Fruit fly (Drosophila melanogaster) whole organism, embryonic: ENCODE results near the gene CG17803.

ENCODE experiments used
- BEAF-32 ChIP-seq: fragments of 200-800 bp; sonication (Bioruptor generic); optimal IDR thresholded peaks from 3 replicates; lab custom pipeline; 2017; ENCODE audit warnings: missing biosample characterization, missing genetic modification characterization, mild to moderate bottlenecking, moderate library complexity, missing genetic modification reagents
- BtbVII ChIP-seq: fragments of 200-800 bp; sonication (Bioruptor generic); optimal IDR thresholded peaks from 3 replicates; lab custom pipeline; 2017; ENCODE audit warnings: missing biosample characterization, mild to moderate bottlenecking, missing genetic modification characterization
- C15 ChIP-seq: fragments of 200-800 bp; sonication (Bioruptor generic); IDR thresholded peaks from 3 replicates; pipeline ENCODE4 v1.3.6; 2022; ENCODE audit warnings: missing biosample characterization, missing genetic modification characterization
- CG10209 ChIP-seq: fragments of 200-800 bp; sonication (Bioruptor generic); optimal IDR thresholded peaks from 3 replicates; lab custom pipeline; 2017; ENCODE audit warnings: missing biosample characterization, mild to moderate bottlenecking, missing genetic modification characterization, missing genetic modification reagents
- CG11093 ChIP-seq: fragments of 200-800 bp; sonication (Bioruptor generic); IDR thresholded peaks from 3 replicates; pipeline ENCODE4 v1.3.6; 2022; ENCODE audit warnings: missing biosample characterization, missing genetic modification characterization
- CG11695 ChIP-seq: fragments of 200-800 bp; sonication (Bioruptor generic); IDR thresholded peaks from 3 replicates; pipeline ENCODE4 v1.3.6; 2022; ENCODE audit warnings: missing biosample characterization, missing genetic modification characterization
- CG12219 ChIP-seq: fragments of 200-800 bp; sonication (Bioruptor generic); optimal IDR thresholded peaks from 3 replicates; lab custom pipeline; 2018; ENCODE audit warnings: missing biosample characterization, mild to moderate bottlenecking, missing genetic modification characterization
- CG12769 ChIP-seq: fragments of 200-800 bp; sonication (Bioruptor generic); optimal IDR thresholded peaks from 2 replicates; lab custom pipeline; 2019; ENCODE audit warnings: missing biosample characterization, mild to moderate bottlenecking, missing genetic modification characterization, moderate library complexity
- CG14014 ChIP-seq: fragments of 200-800 bp; sonication (Bioruptor generic); IDR thresholded peaks from 2 replicates; pipeline ENCODE4 v1.3.6; 2022; ENCODE audit warnings: missing biosample characterization, missing genetic modification characterization
- CG14441 ChIP-seq: fragments of 200-800 bp; sonication (Bioruptor generic); IDR thresholded peaks from 2 replicates; pipeline ENCODE4 v1.3.6; 2022; ENCODE audit warnings: missing biosample characterization, missing genetic modification characterization
- CG1832 ChIP-seq: fragments of 200-800 bp; sonication (Bioruptor generic); optimal IDR thresholded peaks from 2 replicates; lab custom pipeline; 2017; ENCODE audit warnings: missing biosample characterization, mild to moderate bottlenecking, missing genetic modification characterization, inconsistent platforms
- CG2120 ChIP-seq: fragments of 200-800 bp; sonication (Bioruptor generic); optimal IDR thresholded peaks from 3 replicates; lab custom pipeline; 2016; ENCODE audit warnings: missing biosample characterization, missing genetic modification characterization
- CG2678 ChIP-seq: fragments of 200-800 bp; sonication (Bioruptor generic); optimal IDR thresholded peaks from 3 replicates; lab custom pipeline; 2019; ENCODE audit warnings: missing biosample characterization, mild to moderate bottlenecking, missing genetic modification characterization, moderate library complexity
- CG2875 ChIP-seq: fragments of 200-800 bp; sonication (Bioruptor generic); optimal IDR thresholded peaks from 2 replicates; lab custom pipeline; 2017; ENCODE audit warnings: missing biosample characterization, mild to moderate bottlenecking, missing genetic modification characterization, missing genetic modification reagents
- CG31441 ChIP-seq: fragments of 200-800 bp; sonication (Bioruptor generic); IDR thresholded peaks from 2 replicates; pipeline ENCODE4 v1.3.6; 2022; ENCODE audit warnings: missing biosample characterization, missing genetic modification characterization
- CG3726 ChIP-seq: fragments of 200-800 bp; sonication (Bioruptor generic); IDR thresholded peaks from 3 replicates; pipeline ENCODE4, ENCODE4 v1.3.6; 2022; ENCODE audit warnings: missing biosample characterization, missing genetic modification characterization
- CG4820 ChIP-seq: fragments of 200-800 bp; sonication (Bioruptor generic); optimal IDR thresholded peaks from 3 replicates; lab custom pipeline; 2016; ENCODE audit warnings: missing biosample characterization, missing genetic modification characterization
- CG6175 ChIP-seq: fragments of 200-800 bp; sonication (Bioruptor generic); IDR thresholded peaks from 3 replicates; pipeline ENCODE4 v1.3.6; 2022; ENCODE audit warnings: missing biosample characterization, missing genetic modification characterization
- CG6689 ChIP-seq: fragments of 200-800 bp; sonication (Bioruptor generic); IDR thresholded peaks from 2 replicates; pipeline ENCODE4 v1.3.6; 2022; ENCODE audit warnings: missing biosample characterization, missing genetic modification characterization
- CG8388 ChIP-seq: fragments of 200-800 bp; sonication (Bioruptor generic); optimal IDR thresholded peaks from 2 replicates; lab custom pipeline; 2019; ENCODE audit warnings: missing biosample characterization, mild to moderate bottlenecking, missing genetic modification characterization, moderate library complexity
- D19B ChIP-seq: fragments of 200-800 bp; sonication (Bioruptor generic); optimal IDR thresholded peaks from 2 replicates; lab custom pipeline; 2017; ENCODE audit warnings: missing biosample characterization, mild to moderate bottlenecking, missing genetic modification characterization
- Mes4 ChIP-seq: fragments of 200-800 bp; sonication (Bioruptor generic); optimal IDR thresholded peaks from 2 replicates; lab custom pipeline; 2016; ENCODE audit warnings: missing biosample characterization, missing genetic modification characterization
- NFAT ChIP-seq: fragments of 200-800 bp; sonication (Bioruptor generic); IDR thresholded peaks from 2 replicates; pipeline ENCODE4 v1.3.6; 2022; ENCODE audit warnings: missing biosample characterization, missing genetic modification characterization
- NK7.1 ChIP-seq: fragments of 200-800 bp; sonication (Bioruptor generic); optimal IDR thresholded peaks from 3 replicates; lab custom pipeline; 2016; ENCODE audit warnings: missing biosample characterization, missing genetic modification characterization
- Nf-YB ChIP-seq: fragments of 200-800 bp; sonication (Bioruptor generic); optimal IDR thresholded peaks from 3 replicates; lab custom pipeline; 2019; ENCODE audit warnings: missing biosample characterization, mild to moderate bottlenecking, missing genetic modification characterization, moderate library complexity
- Optix ChIP-seq: fragments of 200-800 bp; sonication (Bioruptor generic); IDR thresholded peaks from 3 replicates; pipeline ENCODE4 v1.3.6; 2022; ENCODE audit warnings: missing biosample characterization, missing genetic modification characterization
- Pdp1 ChIP-seq, 2 experiments: fragments of 200-800 bp; sonication (Bioruptor generic); optimal IDR thresholded peaks; 3 replicates each; lab custom pipeline; 2016; ENCODE audit warnings: missing biosample characterization in 2 of 2, missing genetic modification characterization in 2 of 2, mild to moderate bottlenecking in 1 of 2, moderate library complexity in 1 of 2
- Rfx ChIP-seq: fragments of 200-800 bp; sonication (Bioruptor generic); IDR thresholded peaks from 2 replicates; pipeline ENCODE4 v1.3.6; 2022; ENCODE audit warnings: missing biosample characterization, missing genetic modification characterization
- Rx ChIP-seq: fragments of 200-800 bp; sonication (Bioruptor generic); IDR thresholded peaks from 2 replicates; pipeline ENCODE4 v1.3.6; 2022; ENCODE audit warnings: missing biosample characterization, missing genetic modification characterization
- Sry-β ChIP-seq: fragments of 200-800 bp; sonication (Bioruptor generic); optimal IDR thresholded peaks from 2 replicates; lab custom pipeline; 2018; ENCODE audit warnings: missing biosample characterization, mild to moderate bottlenecking, missing genetic modification characterization, moderate library complexity
- Vsx1 ChIP-seq: fragments of 200-800 bp; sonication (Bioruptor generic); optimal IDR thresholded peaks from 2 replicates; lab custom pipeline; 2017; ENCODE audit warnings: missing biosample characterization, mild to moderate bottlenecking, missing genetic modification characterization, missing genetic modification reagents
- ase ChIP-seq: fragments of 200-800 bp; sonication (Bioruptor generic); IDR thresholded peaks from 3 replicates; pipeline ENCODE4 v1.3.6; 2022; ENCODE audit warnings: missing biosample characterization, missing genetic modification characterization
- az2 ChIP-seq: fragments of 200-800 bp; sonication (Bioruptor generic); optimal IDR thresholded peaks from 3 replicates; lab custom pipeline; 2016; ENCODE audit warnings: missing biosample characterization, missing genetic modification characterization
- bigmax ChIP-seq: fragments of 200-800 bp; sonication (Bioruptor generic); optimal IDR thresholded peaks from 2 replicates; lab custom pipeline; 2018; ENCODE audit warnings: missing biosample characterization, mild to moderate bottlenecking, missing genetic modification characterization
- caup ChIP-seq: fragments of 200-800 bp; sonication (Bioruptor generic); optimal IDR thresholded peaks from 3 replicates; lab custom pipeline; 2017; ENCODE audit warnings: missing biosample characterization, mild to moderate bottlenecking, missing genetic modification characterization, moderate library complexity; ENCODE audit not compliant: severe bottlenecking
- chif ChIP-seq, 2 experiments: fragments of 200-800 bp; sonication (Bioruptor generic); optimal IDR thresholded peaks; 3 replicates each; lab custom pipeline; 2016; ENCODE audit warnings: missing biosample characterization in 2 of 2, missing genetic modification characterization in 2 of 2
- crp ChIP-seq, 2 experiments: fragments of 200-800 bp; sonication (Bioruptor generic); optimal IDR thresholded peaks; 2 replicates in 1 of 2; 3 replicates in 1 of 2; lab custom pipeline; 2017; ENCODE audit warnings: missing biosample characterization in 2 of 2, missing genetic modification characterization in 2 of 2, mild to moderate bottlenecking in 1 of 2, moderate library complexity in 1 of 2
- disco-r ChIP-seq: fragments of 200-800 bp; sonication (Bioruptor generic); optimal IDR thresholded peaks from 2 replicates; lab custom pipeline; 2016; ENCODE audit warnings: missing biosample characterization, missing genetic modification characterization
- emc ChIP-seq: fragments of 200-800 bp; sonication (Bioruptor generic); optimal IDR thresholded peaks from 2 replicates; lab custom pipeline; 2016; ENCODE audit warnings: missing biosample characterization, missing genetic modification characterization
- gfzf ChIP-seq: fragments of 200-800 bp; sonication (Bioruptor generic); optimal IDR thresholded peaks from 2 replicates; lab custom pipeline; 2016; ENCODE audit warnings: missing biosample characterization, mild to moderate bottlenecking, missing genetic modification characterization, moderate library complexity
- lbe ChIP-seq: fragments of 200-800 bp; sonication (Bioruptor generic); optimal IDR thresholded peaks from 2 replicates; lab custom pipeline; 2016; ENCODE audit warnings: missing biosample characterization, mild to moderate bottlenecking, missing genetic modification characterization
- lilli ChIP-seq: fragments of 200-800 bp; sonication (Bioruptor generic); optimal IDR thresholded peaks from 3 replicates; lab custom pipeline; 2016; ENCODE audit warnings: missing biosample characterization, missing genetic modification characterization
- maf-S ChIP-seq: fragments of 200-800 bp; sonication (Bioruptor generic); optimal IDR thresholded peaks from 2 replicates; lab custom pipeline; 2016; ENCODE audit warnings: missing biosample characterization, missing genetic modification characterization
- mam ChIP-seq: fragments of 200-800 bp; sonication (Bioruptor generic); optimal IDR thresholded peaks from 3 replicates; lab custom pipeline; 2016; ENCODE audit warnings: missing biosample characterization, missing genetic modification characterization
- nmo ChIP-seq: fragments of 200-800 bp; sonication (Bioruptor generic); optimal IDR thresholded peaks from 2 replicates; lab custom pipeline; 2018; ENCODE audit warnings: missing biosample characterization, mild to moderate bottlenecking, missing genetic modification characterization, moderate library complexity
- oc ChIP-seq: fragments of 200-800 bp; sonication (Bioruptor generic); optimal IDR thresholded peaks from 2 replicates; lab custom pipeline; 2018; ENCODE audit warnings: missing biosample characterization, mild to moderate bottlenecking, missing genetic modification characterization, moderate library complexity
- pfk ChIP-seq: fragments of 200-800 bp; sonication (Bioruptor generic); optimal IDR thresholded peaks from 2 replicates; lab custom pipeline; 2018; ENCODE audit warnings: missing biosample characterization, mild to moderate bottlenecking, missing genetic modification characterization, moderate library complexity
- schlank ChIP-seq: fragments of 200-800 bp; sonication (Bioruptor generic); optimal IDR thresholded peaks from 2 replicates; lab custom pipeline; 2018; ENCODE audit warnings: missing biosample characterization, mild to moderate bottlenecking, missing genetic modification characterization
- so ChIP-seq: fragments of 200-800 bp; sonication (Bioruptor generic); IDR thresholded peaks from 3 replicates; pipeline ENCODE4 v1.3.6; 2022; ENCODE audit warnings: missing biosample characterization, missing genetic modification characterization
- unc-4 ChIP-seq: fragments of 200-800 bp; sonication (Bioruptor generic); IDR thresholded peaks from 2 replicates; pipeline ENCODE4 v1.3.6; 2022; ENCODE audit warnings: missing biosample characterization, missing genetic modification characterization; ENCODE audit not compliant: partially characterized antibody
- unpg ChIP-seq: fragments of 200-800 bp; sonication (Bioruptor generic); optimal IDR thresholded peaks from 3 replicates; lab custom pipeline; 2018; ENCODE audit warnings: missing biosample characterization, mild to moderate bottlenecking, missing genetic modification characterization, moderate library complexity

CG17803 gene

DNA sequence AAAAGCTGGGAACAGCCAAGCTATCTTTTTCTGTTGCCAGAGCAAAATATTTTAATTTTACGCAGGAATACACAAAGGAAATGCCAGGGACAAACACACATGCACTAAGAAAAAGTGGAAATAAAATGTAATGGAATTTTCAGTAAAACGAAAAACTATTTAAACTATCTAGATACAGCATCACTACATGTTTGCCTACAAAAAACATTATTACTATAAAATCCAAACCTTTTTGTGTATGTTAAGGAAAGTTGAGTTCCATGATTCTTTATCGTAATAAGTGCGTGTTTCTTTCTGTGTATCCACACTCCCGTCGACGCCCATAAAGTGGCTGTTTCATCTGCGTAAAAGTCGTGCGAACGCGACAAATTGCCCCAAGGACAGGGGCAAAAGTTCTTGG, 47.9 kb upstream of the CG17803 start (continued):
- TF ChIP-seq schlank (tag; lab: Kevin White, UChicago) (no peak), CG2120 (GFP tag; lab: Kevin White, UChicago) (peak; percentile 46), CG11695 (GFP tag; lab: Robert Waterston, UW) (0 out of 3 replicates have a peak, but pooled peaks have one; percentile 31), CG14441 (GFP tag; lab: Robert Waterston, UW) (no peak), maf-S (no peak), Optix (GFP tag; lab: Robert Waterston, UW) (no peak), CG14014 (no peak), emc (GFP tag; lab: Kevin White, UChicago) (no peak), Rx (GFP tag; lab: Robert Waterston, UW) (no peak), Mes4 (GFP tag; lab: Kevin White, UChicago) (no peak), CG3726 (GFP tag; lab: Robert Waterston, UW) (no peak), CG4820 (peak; percentile 4), BEAF-32 (GFP tag; lab: Kevin White, UChicago) (no peak), CG11093 (GFP tag; lab: Robert Waterston, UW) (0 out of 3 replicates have a peak, but pooled peaks have one; percentile 15), NFAT (no peak), caup (GFP tag; lab: Kevin White, UChicago) (no peak), C15 (GFP tag; lab: Robert Waterston, UW) (no peak), Sry-β (GFP tag; lab: Kevin White, UChicago) (no peak), CG2678 (peak; percentile 59), BtbVII (GFP tag; lab: Kevin White, UChicago) (peak; percentile 7), mam (peak; percentile 9), CG12769 (tag; lab: Kevin White, UChicago) (no peak), unc-4 (GFP tag; lab: Robert Waterston, UW) (no peak), CG6175 (GFP tag; lab: Robert Waterston, UW) (no peak), crp (GFP tag; optimal IDR thresholded peaks at IDR 0.05; lab: Kevin White, UChicago) (no peak), az2 (GFP tag; lab: Kevin White, UChicago) (peak; percentile 7), nmo (GFP tag; lab: Kevin White, UChicago) (peak; percentile 14), D19B (GFP tag; lab: Kevin White, UChicago) (no peak), lbe (no peak), ase (GFP tag; lab: Robert Waterston, UW) (no peak), lilli (GFP tag; lab: Kevin White, UChicago) (no peak), Rfx (0 out of 2 replicates have a peak, but pooled peaks have one; percentile 13), CG12219 (GFP tag; lab: Kevin White, UChicago) (peak; percentile 7), bigmax (GFP tag; lab: Kevin White, UChicago) (no peak), chif (GFP tag; optimal IDR thresholded peaks at IDR 0.05; lab: Kevin White, UChicago) (no peak), NK7.1 (GFP tag; lab: Kevin White, UChicago) (no peak), CG2875 (no peak), CG8388 (GFP tag; lab: Kevin White, UChicago) (peak; percentile 21), Vsx1 (GFP tag; lab: Kevin White, UChicago) (no peak), unpg (peak; percentile 34), gfzf (no peak), Nf-YB (GFP tag; lab: Kevin White, UChicago) (no peak), disco-r (GFP tag; lab: Kevin White, UChicago) (no peak), CG6689 (GFP tag; lab: Robert Waterston, UW) (peak; percentile 30; the same call in 1 of the 2 replicates), Pdp1 (GFP tag; optimal IDR thresholded peaks at IDR 0.05; lab: Kevin White, UChicago) (no peak), CG10209 (GFP tag; lab: Kevin White, UChicago) (peak; percentile 2), so (GFP tag; lab: Robert Waterston, UW) (no peak), CG1832 (GFP tag; lab: Kevin White, UChicago) (no peak), pfk (GFP tag; lab: Kevin White, UChicago) (no peak), CG31441 (GFP tag; lab: Robert Waterston, UW) (peak; percentile 29; the same call in 1 of the 2 replicates), oc (no peak)
